Fruit fly (Drosophila melanogaster) whole organism, embryonic: ENCODE data around the gene CG10660.
A peak's percentile ranks its signal among the peaks of the same experiment; 100 is the strongest.

ENCODE experiments used
- Adf1 ChIP-seq: fragments of 200-800 bp; sonication (Bioruptor generic); IDR thresholded peaks from 2 replicates; pipeline ENCODE4 v1.3.6; 2022; ENCODE audit warnings: missing biosample characterization, missing genetic modification characterization
- Aef1 ChIP-seq: fragments of 200-800 bp; sonication (Bioruptor generic); IDR thresholded peaks from 3 replicates; pipeline ENCODE4 v1.3.6; 2022; ENCODE audit warnings: missing biosample characterization, missing genetic modification characterization
- CG1024 ChIP-seq: fragments of 200-800 bp; sonication (Bioruptor generic); IDR thresholded peaks from 2 replicates; pipeline ENCODE4 v1.3.6; 2022; ENCODE audit warnings: missing biosample characterization, missing genetic modification characterization
- CG10366 ChIP-seq: fragments of 200-800 bp; sonication (Bioruptor generic); IDR thresholded peaks from 2 replicates; pipeline ENCODE4 v1.3.6; 2022; ENCODE audit warnings: missing biosample characterization, missing genetic modification characterization
- CG10462 ChIP-seq: fragments of 200-800 bp; sonication (Bioruptor generic); optimal IDR thresholded peaks from 2 replicates; lab custom pipeline; 2016; ENCODE audit warnings: missing biosample characterization, missing genetic modification characterization
- CG11696 ChIP-seq: fragments of 200-800 bp; sonication (Bioruptor generic); IDR thresholded peaks from 2 replicates; pipeline ENCODE4 v1.3.6; 2022; ENCODE audit warnings: missing biosample characterization, missing genetic modification characterization
- CG13624 ChIP-seq: fragments of 200-800 bp; sonication (Bioruptor generic); optimal IDR thresholded peaks from 2 replicates; lab custom pipeline; 2016; ENCODE audit warnings: missing biosample characterization, missing genetic modification characterization
- CG14965 ChIP-seq: fragments of 200-800 bp; sonication (Bioruptor generic); optimal IDR thresholded peaks from 2 replicates; lab custom pipeline; 2016; ENCODE audit warnings: missing biosample characterization, missing genetic modification characterization, borderline replicate concordance
- CG2120 ChIP-seq: fragments of 200-800 bp; sonication (Bioruptor generic); optimal IDR thresholded peaks from 3 replicates; lab custom pipeline; 2016; ENCODE audit warnings: missing biosample characterization, missing genetic modification characterization
- CG2199 ChIP-seq: fragments of 200-800 bp; sonication (Bioruptor generic); IDR thresholded peaks from 3 replicates; pipeline ENCODE4 v1.3.6; 2022; ENCODE audit warnings: missing biosample characterization, missing genetic modification characterization
- CG2202 ChIP-seq: fragments of 200-800 bp; sonication (Bioruptor generic); optimal IDR thresholded peaks from 2 replicates; lab custom pipeline; 2018; ENCODE audit warnings: missing biosample characterization, mild to moderate bottlenecking, missing genetic modification characterization
- CG3065 ChIP-seq: fragments of 200-800 bp; sonication (Bioruptor generic); optimal IDR thresholded peaks from 2 replicates; lab custom pipeline; 2016; ENCODE audit warnings: missing biosample characterization, missing genetic modification characterization
- CG31388 ChIP-seq: fragments of 200-800 bp; sonication (Bioruptor generic); optimal IDR thresholded peaks from 2 replicates; lab custom pipeline; 2016; ENCODE audit warnings: missing biosample characterization, missing genetic modification characterization
- CG32532 ChIP-seq: fragments of 200-800 bp; sonication (Bioruptor generic); IDR thresholded peaks from 2 replicates; pipeline ENCODE4 v1.3.6; 2022; ENCODE audit warnings: missing biosample characterization, missing genetic modification characterization
- CG3726 ChIP-seq: fragments of 200-800 bp; sonication (Bioruptor generic); IDR thresholded peaks from 3 replicates; pipeline ENCODE4, ENCODE4 v1.3.6; 2022; ENCODE audit warnings: missing biosample characterization, missing genetic modification characterization
- CG42726 ChIP-seq: fragments of 200-800 bp; sonication (Bioruptor generic); IDR thresholded peaks from 2 replicates; pipeline ENCODE4 v1.3.6; 2022; ENCODE audit warnings: missing biosample characterization, missing genetic modification characterization; ENCODE audit not compliant: partially characterized antibody
- CG43689 ChIP-seq: fragments of 200-800 bp; sonication (Bioruptor generic); IDR thresholded peaks from 2 replicates; pipeline ENCODE4 v1.3.6; 2022; ENCODE audit warnings: missing biosample characterization, missing genetic modification characterization
- CG4730 ChIP-seq: fragments of 200-800 bp; sonication (Bioruptor generic); IDR thresholded peaks from 2 replicates; pipeline ENCODE4 v1.3.6; 2022; ENCODE audit warnings: missing biosample characterization, missing genetic modification characterization
- CG5245 ChIP-seq: fragments of 200-800 bp; sonication (Bioruptor generic); optimal IDR thresholded peaks from 3 replicates; lab custom pipeline; 2016; ENCODE audit warnings: missing biosample characterization, missing genetic modification characterization
- CG6175 ChIP-seq: fragments of 200-800 bp; sonication (Bioruptor generic); IDR thresholded peaks from 3 replicates; pipeline ENCODE4 v1.3.6; 2022; ENCODE audit warnings: missing biosample characterization, missing genetic modification characterization
- CG6254 ChIP-seq: fragments of 200-800 bp; sonication (Bioruptor generic); optimal IDR thresholded peaks from 3 replicates; lab custom pipeline; 2017; ENCODE audit warnings: mild to moderate bottlenecking, missing biosample characterization, missing genetic modification reagents, missing genetic modification characterization
- CG6765 ChIP-seq: fragments of 200-800 bp; sonication (Bioruptor generic); optimal IDR thresholded peaks from 3 replicates; lab custom pipeline; 2017; ENCODE audit warnings: missing biosample characterization, mild to moderate bottlenecking, missing genetic modification characterization
- CG6813 ChIP-seq: fragments of 200-800 bp; sonication (Bioruptor generic); optimal IDR thresholded peaks from 2 replicates; lab custom pipeline; 2017; ENCODE audit warnings: missing biosample characterization, missing genetic modification characterization, mild to moderate bottlenecking, moderate library complexity, missing genetic modification reagents
- CG7839 ChIP-seq: fragments of 200-800 bp; sonication (Bioruptor generic); optimal IDR thresholded peaks from 3 replicates; lab custom pipeline; 2018; ENCODE audit warnings: missing biosample characterization, mild to moderate bottlenecking, missing genetic modification characterization, moderate library complexity
- CG8478 ChIP-seq: fragments of >200 bp; optimal IDR thresholded peaks from 2 replicates; lab custom pipeline; 2018
- Dad ChIP-seq: fragments of 200-800 bp; sonication (Bioruptor generic); optimal IDR thresholded peaks from 3 replicates; lab custom pipeline; 2016; ENCODE audit warnings: missing biosample characterization, missing genetic modification characterization
- Dek ChIP-seq: fragments of 200-800 bp; sonication (Bioruptor generic); optimal IDR thresholded peaks from 3 replicates; lab custom pipeline; 2019; ENCODE audit warnings: missing biosample characterization, mild to moderate bottlenecking, missing genetic modification characterization, moderate library complexity
- Dfd ChIP-seq, 2 experiments: fragments of >200 bp; optimal IDR thresholded peaks; 2 replicates each; lab custom pipeline; 2017; ENCODE audit warnings: missing biosample characterization in 2 of 2, missing genetic modification characterization in 2 of 2
- HLH4C ChIP-seq: fragments of 200-800 bp; sonication (Bioruptor generic); IDR thresholded peaks from 3 replicates; pipeline ENCODE4 v1.3.6; 2022; ENCODE audit warnings: missing biosample characterization, missing genetic modification characterization; ENCODE audit not compliant: partially characterized antibody
- Med ChIP-seq: fragments of 200-800 bp; sonication (Bioruptor generic); peaks from one replicate; lab custom pipeline; 2016; ENCODE audit warnings: missing biosample characterization, missing genetic modification characterization, mild to moderate bottlenecking, inconsistent platforms, moderate library complexity
- Neu2 ChIP-seq: fragments of 200-800 bp; sonication (Bioruptor generic); optimal IDR thresholded peaks from 3 replicates; lab custom pipeline; 2016; ENCODE audit warnings: missing biosample characterization, missing genetic modification characterization, borderline replicate concordance
- Oaz ChIP-seq: fragments of 200-800 bp; sonication (Bioruptor generic); IDR thresholded peaks from 2 replicates; pipeline ENCODE4 v1.3.6; 2022; ENCODE audit warnings: missing biosample characterization, missing genetic modification characterization
- Ravus ChIP-seq: fragments of 200-800 bp; sonication (Bioruptor generic); IDR thresholded peaks from 2 replicates; pipeline ENCODE4 v1.3.6; 2022; ENCODE audit warnings: missing biosample characterization, missing genetic modification characterization
- ato ChIP-seq: fragments of 200-800 bp; sonication (Bioruptor generic); IDR thresholded peaks from 2 replicates; pipeline ENCODE4 v1.3.6; 2022; ENCODE audit warnings: missing biosample characterization, missing genetic modification characterization; ENCODE audit not compliant: partially characterized antibody
- bigmax ChIP-seq: fragments of 200-800 bp; sonication (Bioruptor generic); optimal IDR thresholded peaks from 2 replicates; lab custom pipeline; 2018; ENCODE audit warnings: missing biosample characterization, mild to moderate bottlenecking, missing genetic modification characterization
- cas ChIP-seq: fragments of 200-800 bp; sonication (Bioruptor generic); IDR thresholded peaks from 2 replicates; pipeline ENCODE4 v1.3.6; 2022; ENCODE audit warnings: missing biosample characterization, missing genetic modification characterization
- cg ChIP-seq: fragments of 200-800 bp; sonication (Bioruptor generic); optimal IDR thresholded peaks from 3 replicates; lab custom pipeline; 2019; ENCODE audit warnings: missing biosample characterization, mild to moderate bottlenecking, missing genetic modification characterization, moderate library complexity
- dmrt99B ChIP-seq: fragments of 200-800 bp; sonication (Bioruptor generic); optimal IDR thresholded peaks from 2 replicates; lab custom pipeline; 2018; ENCODE audit warnings: missing biosample characterization, mild to moderate bottlenecking, missing genetic modification characterization, moderate library complexity
- ewg ChIP-seq: fragments of 200-800 bp; sonication (Bioruptor generic); optimal IDR thresholded peaks from 3 replicates; lab custom pipeline; 2017; ENCODE audit warnings: mild to moderate bottlenecking, missing biosample characterization, missing genetic modification reagents, missing genetic modification characterization
- h ChIP-seq: fragments of >200 bp; optimal IDR thresholded peaks from 2 replicates; lab custom pipeline; 2017
- her ChIP-seq: fragments of 200-800 bp; sonication (Bioruptor generic); optimal IDR thresholded peaks from 2 replicates; lab custom pipeline; 2016; ENCODE audit warnings: missing biosample characterization, missing genetic modification characterization
- insv ChIP-seq, 2 experiments: fragments of 200-800 bp; sonication (Bioruptor generic); optimal IDR thresholded peaks; 3 replicates each; lab custom pipeline; 2016 to 2018; ENCODE audit warnings: missing biosample characterization in 2 of 2, missing genetic modification characterization in 2 of 2
- knrl ChIP-seq: fragments of 200-800 bp; sonication (Bioruptor generic); IDR thresholded peaks from 3 replicates; pipeline ENCODE4 v1.3.6; 2022; ENCODE audit warnings: missing biosample characterization, missing genetic modification characterization; ENCODE audit not compliant: partially characterized antibody
- pnt ChIP-seq: fragments of 200-800 bp; sonication (Bioruptor generic); optimal IDR thresholded peaks from 3 replicates; lab custom pipeline; 2016; ENCODE audit warnings: missing biosample characterization, missing genetic modification characterization
- row ChIP-seq: fragments of 200-800 bp; sonication (Bioruptor generic); IDR thresholded peaks from 3 replicates; pipeline ENCODE4 v1.3.6; 2022; ENCODE audit warnings: missing biosample characterization, missing genetic modification characterization
- shn ChIP-seq: fragments of 200-800 bp; sonication (Bioruptor generic); optimal IDR thresholded peaks from 3 replicates; lab custom pipeline; 2016; ENCODE audit warnings: missing biosample characterization, missing genetic modification characterization
- tna ChIP-seq: fragments of 200-800 bp; sonication (Bioruptor generic); IDR thresholded peaks from 2 replicates; pipeline ENCODE4 v1.3.6; 2022; ENCODE audit warnings: missing biosample characterization, missing genetic modification characterization; ENCODE audit not compliant: partially characterized antibody
- trh ChIP-seq: fragments of 200-800 bp; sonication (Bioruptor generic); optimal IDR thresholded peaks from 2 replicates; lab custom pipeline; 2016; ENCODE audit warnings: missing biosample characterization, missing genetic modification characterization
- ttk ChIP-seq: fragments of 200-800 bp; sonication (Bioruptor generic); IDR thresholded peaks from 2 replicates; pipeline ENCODE4 v2.1.2; 2022; ENCODE audit warnings: missing biosample characterization, missing genetic modification characterization
- twi ChIP-seq: fragments of 200-800 bp; optimal IDR thresholded peaks from 2 replicates; lab custom pipeline; 2019; ENCODE audit warnings: missing biosample characterization, mild to moderate bottlenecking, missing genetic modification characterization, moderate library complexity
- zen2 ChIP-seq: fragments of 200-800 bp; sonication (Bioruptor generic); IDR thresholded peaks from 3 replicates; pipeline ENCODE4 v1.3.6; 2022; ENCODE audit warnings: missing biosample characterization, missing genetic modification characterization; ENCODE audit not compliant: partially characterized antibody

The CG10660 gene

dm6 chr3L:12484948-12485347 lies 5.5 kb downstream of the CG10660 start, which contains the start of gene CG10663 (continued):
- 0 out of 3 replicates have a peak, but pooled peaks have one; percentile 23 for TF ChIP-seq zen2 (GFP tag; lab: Robert Waterston, UW)
- no peak for TF ChIP-seq CG2120 (GFP tag; lab: Kevin White, UChicago)
- 0 out of 2 replicates have a peak, but pooled peaks have one; percentile 16 for TF ChIP-seq CG1024
- TF ChIP-seq CG6254 (GFP tag; lab: Kevin White, UChicago), result peak; percentile 13
- peak; percentile 53; the same call in 2 of the 3 replicates for TF ChIP-seq HLH4C (GFP tag; lab: Robert Waterston, UW)
- no peak for TF ChIP-seq Dek (tag; lab: Kevin White, UChicago)
- TF ChIP-seq CG4730 (GFP tag; lab: Robert Waterston, UW), result no peak
- no peak for TF ChIP-seq Oaz (GFP tag; lab: Robert Waterston, UW)
- TF ChIP-seq h (lab: Kevin White, UChicago), result no peak
- TF ChIP-seq CG43689, result no peak
- no peak for TF ChIP-seq bigmax (GFP tag; lab: Kevin White, UChicago)
- no peak for TF ChIP-seq insv (GFP tag; optimal IDR thresholded peaks at IDR 0.05; lab: Kevin White, UChicago)
- peak; percentile 18 for TF ChIP-seq dmrt99B
- TF ChIP-seq CG7839 (tag; lab: Kevin White, UChicago), result peak; percentile 4
- TF ChIP-seq CG42726 (GFP tag; lab: Robert Waterston, UW), result 0 out of 2 replicates have a peak, but pooled peaks have one; percentile 13
- TF ChIP-seq shn, result no peak
- no peak for TF ChIP-seq her (GFP tag; lab: Kevin White, UChicago)
- no peak for TF ChIP-seq ttk (GFP tag; lab: Robert Waterston, UW)
- peak; percentile 52; the same call in 1 of the 2 replicates for TF ChIP-seq Adf1 (GFP tag; lab: Robert Waterston, UW)
- TF ChIP-seq ewg (GFP tag; lab: Kevin White, UChicago), result no peak
- peak; percentile 87 for TF ChIP-seq Med
- no peak for TF ChIP-seq CG5245 (GFP tag; lab: Kevin White, UChicago)
- no peak for TF ChIP-seq CG6765
- no peak for TF ChIP-seq CG10462 (GFP tag; lab: Kevin White, UChicago)
- 0 out of 3 replicates have a peak, but pooled peaks have one; percentile 15 for TF ChIP-seq CG6175 (GFP tag; lab: Robert Waterston, UW)
- TF ChIP-seq Ravus (GFP tag; lab: Robert Waterston, UW), result no peak
- TF ChIP-seq Dad (GFP tag; lab: Kevin White, UChicago), result peak; percentile 5
- peak; percentile 14 for TF ChIP-seq cg (GFP tag; lab: Kevin White, UChicago)
- peak; percentile 32; the same call in 1 of the 2 replicates for TF ChIP-seq CG32532 (GFP tag; lab: Robert Waterston, UW)
- peak; percentile 45 for TF ChIP-seq ato (GFP tag; lab: Robert Waterston, UW)
- 0 out of 2 replicates have a peak, but pooled peaks have one; percentile 2 for TF ChIP-seq CG11696 (GFP tag; lab: Robert Waterston, UW)
- TF ChIP-seq CG8478, result no peak
- no peak for TF ChIP-seq CG3726
- TF ChIP-seq CG2202 (tag; lab: Kevin White, UChicago), result peak; percentile 3
- no peak for TF ChIP-seq Dfd (GFP tag; optimal IDR thresholded peaks at IDR 0.05; lab: Kevin White, UChicago)
- peak; percentile 96 for TF ChIP-seq twi (tag; lab: Kevin White, UChicago)
- TF ChIP-seq tna (GFP tag; lab: Robert Waterston, UW), result peak; percentile 51; the same call in 1 of the 2 replicates
- TF ChIP-seq CG14965 (GFP tag; lab: Kevin White, UChicago), result no peak
- TF ChIP-seq CG10366, result no peak
- no peak for TF ChIP-seq Aef1 (GFP tag; lab: Robert Waterston, UW)
- no peak for TF ChIP-seq CG6813 (GFP tag; lab: Kevin White, UChicago)
- TF ChIP-seq cas, result no peak
- TF ChIP-seq CG13624 (GFP tag; lab: Kevin White, UChicago), result peak; percentile 10
- TF ChIP-seq pnt (GFP tag; lab: Kevin White, UChicago), result no peak
- TF ChIP-seq knrl (GFP tag; lab: Robert Waterston, UW), result peak; percentile 35; the same call in 1 of the 3 replicates
- TF ChIP-seq trh (GFP tag; lab: Kevin White, UChicago), result no peak
- no peak for TF ChIP-seq Neu2 (GFP tag; lab: Kevin White, UChicago)
- TF ChIP-seq CG3065, result no peak
- no peak for TF ChIP-seq CG31388
- TF ChIP-seq row (GFP tag; lab: Robert Waterston, UW), result peak; percentile 72
- peak; percentile 89 for TF ChIP-seq CG2199 (GFP tag; lab: Robert Waterston, UW)
